Fruit fly (Drosophila melanogaster): Measurements from ENCODE around the gene Vha16-2.

Vha16-2 gene

dm6 chr3L:11472991-11473390 is 1.8 kb upstream of the Vha16-2 start, which contains the start of gene Vha16-3:
Gene Vha16-3, plus strand, starts transcription at chr3L:11473291.
- no peak for TF ChIP-seq h (optimal IDR thresholded peaks at IDR 0.05)
- TF ChIP-seq psq (optimal IDR thresholded peaks at IDR 0.05) = no peak
- TF ChIP-seq Myc (optimal IDR thresholded peaks at IDR 0.05) = no peak
- TF ChIP-seq Sin3A (optimal IDR thresholded peaks at IDR 0.05) = no peak
- no peak for TF ChIP-seq ttk (optimal IDR thresholded peaks at IDR 0.05)
- TF ChIP-seq insv (optimal IDR thresholded peaks at IDR 0.05) = no peak

dm6 chr3L:11480304-11480703 is 5.5 kb downstream of the Vha16-2 start:
- no peak for TF ChIP-seq ttk (optimal IDR thresholded peaks at IDR 0.05)
- no peak for TF ChIP-seq h (optimal IDR thresholded peaks at IDR 0.05)
- TF ChIP-seq Myc (optimal IDR thresholded peaks at IDR 0.05) = no peak
- TF ChIP-seq insv (optimal IDR thresholded peaks at IDR 0.05) = no peak
- TF ChIP-seq psq (optimal IDR thresholded peaks at IDR 0.05) = no peak
- no peak for TF ChIP-seq Sin3A (optimal IDR thresholded peaks at IDR 0.05)

dm6 chr3L:11483135-11483534 is 8.4 kb downstream of the Vha16-2 start:
- TF ChIP-seq Sin3A (optimal IDR thresholded peaks at IDR 0.05) (no peak), h (optimal IDR thresholded peaks at IDR 0.05) (no peak), Myc (optimal IDR thresholded peaks at IDR 0.05) (no peak), insv (optimal IDR thresholded peaks at IDR 0.05) (no peak), psq (optimal IDR thresholded peaks at IDR 0.05) (no peak), ttk (optimal IDR thresholded peaks at IDR 0.05) (no peak)

dm6 chr3L:11484483-11484882 is 9.7 kb downstream of the Vha16-2 start:
- TF ChIP-seq psq (optimal IDR thresholded peaks at IDR 0.05) (no peak), insv (optimal IDR thresholded peaks at IDR 0.05) (no peak), h (optimal IDR thresholded peaks at IDR 0.05) (no peak), Myc (optimal IDR thresholded peaks at IDR 0.05) (no peak), ttk (optimal IDR thresholded peaks at IDR 0.05) (no peak), Sin3A (optimal IDR thresholded peaks at IDR 0.05) (no peak)

- no peak for TF ChIP-seq ttk (optimal IDR thresholded peaks at IDR 0.05)
- no peak for TF ChIP-seq Sin3A (optimal IDR thresholded peaks at IDR 0.05)
- TF ChIP-seq Myc (optimal IDR thresholded peaks at IDR 0.05) = no peak
- TF ChIP-seq h (optimal IDR thresholded peaks at IDR 0.05) = no peak
- TF ChIP-seq psq (optimal IDR thresholded peaks at IDR 0.05) = no peak
- TF ChIP-seq insv (optimal IDR thresholded peaks at IDR 0.05) = no peak
Observed at dm6 chr3L:11485956-11486609, 11.3 kb downstream of the Vha16-2 start.

dm6 chr3L:11487327-11487973 is 12.7 kb downstream of the Vha16-2 start, which contains the start of gene chrb:
Gene chrb, plus strand, starts transcription at chr3L:11487550.
- TF ChIP-seq ttk (optimal IDR thresholded peaks at IDR 0.05) (no peak), insv (optimal IDR thresholded peaks at IDR 0.05) (no peak), h (optimal IDR thresholded peaks at IDR 0.05) (no peak), Myc (optimal IDR thresholded peaks at IDR 0.05) (no peak), Sin3A (optimal IDR thresholded peaks at IDR 0.05) (no peak), psq (optimal IDR thresholded peaks at IDR 0.05) (no peak)

DNA sequence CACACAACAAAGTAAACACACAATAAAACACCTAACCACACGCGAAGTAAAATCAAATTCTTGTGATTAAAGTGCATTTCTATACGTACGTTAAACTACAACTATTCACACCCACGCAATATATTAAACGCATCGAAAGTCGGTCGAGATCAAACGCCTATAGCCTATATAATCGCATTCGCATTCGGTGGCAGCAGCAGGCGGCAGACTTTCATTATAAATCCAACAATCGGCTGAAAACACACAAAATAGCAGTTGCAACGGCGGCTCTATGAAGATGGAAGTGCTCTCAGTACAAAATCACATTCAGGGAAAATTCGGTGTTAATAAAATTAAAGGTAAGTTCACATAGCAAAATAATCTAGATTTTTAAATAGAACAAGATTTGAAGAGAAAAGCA is 13.5 kb downstream of the Vha16-2 start:
- TF ChIP-seq ttk (optimal IDR thresholded peaks at IDR 0.05) (no peak), h (optimal IDR thresholded peaks at IDR 0.05) (no peak), Myc (optimal IDR thresholded peaks at IDR 0.05) (no peak), insv (optimal IDR thresholded peaks at IDR 0.05) (no peak)

DNA sequence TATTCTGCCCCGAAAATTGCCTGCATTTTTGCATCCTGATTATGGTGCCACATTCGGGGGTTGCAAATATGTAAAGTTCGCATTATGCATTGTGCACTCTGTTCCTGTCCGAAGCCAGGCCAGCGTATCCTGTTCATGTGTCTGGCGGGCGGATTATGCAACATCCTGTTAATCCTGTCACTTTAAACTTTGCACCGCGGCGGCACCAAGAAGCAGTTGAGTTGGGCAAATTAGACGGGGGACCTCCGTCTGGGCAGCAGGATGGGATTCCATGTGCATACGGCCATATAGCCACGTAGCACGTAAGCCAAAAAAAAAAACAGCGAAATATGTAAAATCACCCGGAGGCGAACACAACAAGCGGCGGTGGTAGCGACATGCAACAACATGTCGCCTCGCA is 14.7 kb downstream of the Vha16-2 start:
- no peak for TF ChIP-seq h (optimal IDR thresholded peaks at IDR 0.05)
- TF ChIP-seq insv (optimal IDR thresholded peaks at IDR 0.05) = no peak
- TF ChIP-seq Sin3A (optimal IDR thresholded peaks at IDR 0.05) = no peak
- no peak for TF ChIP-seq psq (optimal IDR thresholded peaks at IDR 0.05)
- no peak for TF ChIP-seq Myc (optimal IDR thresholded peaks at IDR 0.05)
- TF ChIP-seq ttk (optimal IDR thresholded peaks at IDR 0.05) = no peak

dm6 chr3L:11490539-11490938 is 15.8 kb downstream of the Vha16-2 start:
- TF ChIP-seq insv (optimal IDR thresholded peaks at IDR 0.05) = no peak
- TF ChIP-seq ttk (optimal IDR thresholded peaks at IDR 0.05) = no peak
- TF ChIP-seq psq (optimal IDR thresholded peaks at IDR 0.05) = no peak
- no peak for TF ChIP-seq h (optimal IDR thresholded peaks at IDR 0.05)
- no peak for TF ChIP-seq Myc (optimal IDR thresholded peaks at IDR 0.05)
- TF ChIP-seq Sin3A (optimal IDR thresholded peaks at IDR 0.05) = no peak

DNA sequence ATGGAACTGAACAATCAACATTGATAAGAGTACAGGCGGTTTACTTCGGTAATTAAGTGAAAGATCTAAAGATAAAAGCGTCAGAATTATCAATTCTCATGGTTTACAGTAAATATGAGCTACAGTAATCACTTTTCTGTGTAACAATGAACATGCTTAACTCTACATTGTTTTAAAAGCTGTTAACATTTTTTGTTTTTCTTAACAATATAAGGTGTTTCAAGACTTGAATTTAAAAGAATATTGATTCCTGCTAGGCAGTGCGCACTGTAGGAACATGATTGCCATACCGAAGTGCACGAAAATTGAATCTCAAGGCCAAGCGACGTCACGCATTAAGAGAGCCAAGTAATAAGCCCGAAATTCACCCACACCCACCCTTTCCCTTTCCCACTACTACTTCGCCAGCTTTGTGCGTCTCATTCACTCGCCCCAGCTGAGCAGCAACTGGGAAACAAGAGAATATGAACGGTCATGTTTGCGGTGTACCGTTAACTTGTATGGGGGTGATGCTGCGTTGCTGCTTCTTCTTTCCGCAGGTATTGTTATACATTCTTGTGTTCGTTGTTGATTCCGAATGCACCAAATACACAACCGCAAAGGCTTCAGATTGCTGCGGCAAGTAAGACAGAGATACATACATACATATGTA is 16.6 kb downstream of the Vha16-2 start:
- TF ChIP-seq h (optimal IDR thresholded peaks at IDR 0.05) (no peak), ttk (optimal IDR thresholded peaks at IDR 0.05) (no peak), Sin3A (optimal IDR thresholded peaks at IDR 0.05) (no peak), Myc (optimal IDR thresholded peaks at IDR 0.05) (no peak), psq (optimal IDR thresholded peaks at IDR 0.05) (no peak), insv (optimal IDR thresholded peaks at IDR 0.05) (no peak)

- TF ChIP-seq Sin3A (optimal IDR thresholded peaks at IDR 0.05) (no peak), h (optimal IDR thresholded peaks at IDR 0.05) (no peak), Myc (optimal IDR thresholded peaks at IDR 0.05) (no peak), ttk (optimal IDR thresholded peaks at IDR 0.05) (no peak), insv (optimal IDR thresholded peaks at IDR 0.05) (no peak), psq (optimal IDR thresholded peaks at IDR 0.05) (no peak)
Observed at dm6 chr3L:11491874-11492268, 17.1 kb downstream of the Vha16-2 start.

DNA sequence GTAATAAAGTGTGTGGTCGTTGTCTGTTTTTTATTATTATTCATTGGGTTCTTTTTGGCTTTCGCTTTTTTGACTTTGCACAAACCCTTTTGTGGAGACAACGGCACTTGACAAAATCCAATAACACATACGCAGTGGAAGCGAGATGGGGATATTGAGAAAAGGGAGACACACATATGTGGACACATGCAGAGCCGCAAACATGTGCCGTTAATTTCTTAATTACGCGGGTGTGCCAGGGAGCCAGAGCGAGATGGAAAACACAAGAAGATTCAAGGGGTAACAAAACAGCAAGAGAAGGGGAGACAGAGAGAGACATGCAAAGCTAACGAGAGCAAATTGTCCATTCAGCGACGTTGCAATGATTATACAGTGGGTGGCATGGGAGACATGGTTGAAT is 17.7 kb downstream of the Vha16-2 start:
- TF ChIP-seq ttk (optimal IDR thresholded peaks at IDR 0.05) (no peak), psq (optimal IDR thresholded peaks at IDR 0.05) (no peak), insv (optimal IDR thresholded peaks at IDR 0.05) (no peak), h (optimal IDR thresholded peaks at IDR 0.05) (no peak), Sin3A (optimal IDR thresholded peaks at IDR 0.05) (no peak), Myc (optimal IDR thresholded peaks at IDR 0.05) (no peak)
